Fruit fly (Drosophila melanogaster): Measurements from ENCODE around the gene Xport-A.
A peak's percentile ranks its signal among the peaks of the same experiment; 100 is the strongest.

Gene Xport-A

dm6 chr3R:19924331-19924730, 9.1 kb upstream of the Xport-A start:
- TF ChIP-seq CG10209 (GFP tag; optimal IDR thresholded peaks at IDR 0.05) (peak; percentile 4), H2.0 (GFP tag; IDR thresholded peaks at IDR 0.05) (no peak), CG6791 (GFP tag; IDR thresholded peaks at IDR 0.05; ENCODE audit: partially characterized antibody) (no peak), Atf6 (GFP tag; IDR thresholded peaks at IDR 0.05) (peak; percentile 62), CG4820 (GFP tag; optimal IDR thresholded peaks at IDR 0.05) (no peak), nom (GFP tag; optimal IDR thresholded peaks at IDR 0.05) (no peak), eve (GFP tag; optimal IDR thresholded peaks at IDR 0.05) (no peak), Bdp1 (GFP tag; optimal IDR thresholded peaks at IDR 0.05) (no peak), CG9797 (GFP tag; optimal IDR thresholded peaks at IDR 0.05) (no peak), gfzf (GFP tag; optimal IDR thresholded peaks at IDR 0.05) (no peak), CG17568 (GFP tag; optimal IDR thresholded peaks at IDR 0.05) (no peak), gcm (GFP tag; optimal IDR thresholded peaks at IDR 0.05) (no peak), CG17912 (GFP tag; optimal IDR thresholded peaks at IDR 0.05) (no peak), seq (GFP tag; IDR thresholded peaks at IDR 0.05) (0 out of 2 replicates have a peak, but pooled peaks have one; percentile 32), Dip3 (GFP tag; optimal IDR thresholded peaks at IDR 0.05) (peak; percentile 1), CG3281 (GFP tag; optimal IDR thresholded peaks at IDR 0.05) (no peak), B-H2 (GFP tag; optimal IDR thresholded peaks at IDR 0.05) (peak; percentile 11), CG15601 (tag; optimal IDR thresholded peaks at IDR 0.05) (no peak), BtbVII (GFP tag; optimal IDR thresholded peaks at IDR 0.05) (peak; percentile 36), Hey (tag; optimal IDR thresholded peaks at IDR 0.05) (no peak), abd-A (tag; optimal IDR thresholded peaks at IDR 0.05) (no peak), CG10431 (GFP tag; optimal IDR thresholded peaks at IDR 0.05) (no peak), Dfd (GFP tag; optimal IDR thresholded peaks at IDR 0.05) (no peak), CG10267 (tag; optimal IDR thresholded peaks at IDR 0.05) (no peak), Asciz (GFP tag; optimal IDR thresholded peaks at IDR 0.05) (peak; percentile 22), CG1024 (GFP tag; IDR thresholded peaks at IDR 0.05) (no peak), CG9437 (GFP tag; optimal IDR thresholded peaks at IDR 0.05) (no peak), fd96Cb (tag; optimal IDR thresholded peaks at IDR 0.05) (no peak), Dip2 (GFP tag; IDR thresholded peaks at IDR 0.05) (no peak), gt (GFP tag; IDR thresholded peaks at IDR 0.05) (no peak), CkIIα-i1 (GFP tag; IDR thresholded peaks at IDR 0.05) (no peak), C15 (GFP tag; IDR thresholded peaks at IDR 0.05) (no peak), HHEX (GFP tag; optimal IDR thresholded peaks at IDR 0.05) (peak; percentile 33), Fer2 (tag; optimal IDR thresholded peaks at IDR 0.05) (peak; percentile 1), CG12071 (GFP tag; optimal IDR thresholded peaks at IDR 0.05) (peak; percentile 51), inv (GFP tag; IDR thresholded peaks at IDR 0.05; ENCODE audit: partially characterized antibody) (no peak), ro (GFP tag; IDR thresholded peaks at IDR 0.05) (no peak), Ada2b (GFP tag; IDR thresholded peaks at IDR 0.05) (no peak), CG14014 (GFP tag; IDR thresholded peaks at IDR 0.05) (peak; percentile 43; the same call in 1 of the 2 replicates), Scr (GFP tag; IDR thresholded peaks at IDR 0.05; ENCODE audit: partially characterized antibody) (no peak), CG9876 (GFP tag; optimal IDR thresholded peaks at IDR 0.05) (no peak), crc (GFP tag; optimal IDR thresholded peaks at IDR 0.05) (no peak), CG15011 (GFP tag; optimal IDR thresholded peaks at IDR 0.05) (peak; percentile 42), CG6765 (GFP tag; optimal IDR thresholded peaks at IDR 0.05) (peak; percentile 48), CG15696 (tag; optimal IDR thresholded peaks at IDR 0.05) (no peak), org-1 (GFP tag; optimal IDR thresholded peaks at IDR 0.05) (peak; percentile 2), rib (GFP tag; IDR thresholded peaks at IDR 0.05) (no peak), Hmr (GFP tag; optimal IDR thresholded peaks at IDR 0.05) (peak; percentile 66), CG11695 (GFP tag; IDR thresholded peaks at IDR 0.05) (no peak), CG32767 (GFP tag; IDR thresholded peaks at IDR 0.05) (no peak), CG3995 (GFP tag; optimal IDR thresholded peaks at IDR 0.05) (peak; percentile 2)

Data from whole organism, embryonic.